Fruit fly (Drosophila melanogaster) whole organism, adult: ENCODE results near the gene CG31922.

Experiments used
- CG11617 ChIP-seq: fragments of 200-800 bp; sonication (Bioruptor generic); optimal IDR thresholded peaks from 2 replicates; lab custom pipeline; 2017; ENCODE audit warnings: mild to moderate bottlenecking, missing biosample characterization, missing genetic modification reagents, missing genetic modification characterization
- CG12768 ChIP-seq: fragments of 200-800 bp; sonication (Bioruptor generic); optimal IDR thresholded peaks from 2 replicates; lab custom pipeline; 2017; ENCODE audit warnings: missing biosample characterization, missing genetic modification characterization, mild to moderate bottlenecking, moderate library complexity, missing genetic modification reagents
- CG14711 ChIP-seq: fragments of 200-800 bp; sonication (Bioruptor generic); optimal IDR thresholded peaks from 2 replicates; lab custom pipeline; 2018; ENCODE audit warnings: missing biosample characterization, mild to moderate bottlenecking, missing genetic modification characterization, moderate library complexity
- CG1620 ChIP-seq: fragments of 200-800 bp; sonication (Bioruptor generic); optimal IDR thresholded peaks from 2 replicates; lab custom pipeline; 2016; ENCODE audit warnings: missing biosample characterization, missing genetic modification characterization
- CG33017 ChIP-seq: fragments of 200-800 bp; sonication (Bioruptor generic); optimal IDR thresholded peaks from 2 replicates; lab custom pipeline; 2018; ENCODE audit warnings: missing biosample characterization, mild to moderate bottlenecking, missing genetic modification characterization, moderate library complexity
- CG5204 ChIP-seq: fragments of 200-800 bp; sonication (Bioruptor generic); optimal IDR thresholded peaks from 2 replicates; lab custom pipeline; 2016; ENCODE audit warnings: missing biosample characterization, missing genetic modification characterization
- CG7045 ChIP-seq: fragments of 200-800 bp; sonication (Bioruptor generic); optimal IDR thresholded peaks from 2 replicates; lab custom pipeline; 2017; ENCODE audit warnings: missing biosample characterization, mild to moderate bottlenecking, missing genetic modification characterization
- CG7101 ChIP-seq: fragments of 200-800 bp; sonication (Bioruptor generic); optimal IDR thresholded peaks from 2 replicates; lab custom pipeline; 2018; ENCODE audit warnings: missing biosample characterization, mild to moderate bottlenecking, missing genetic modification characterization, moderate library complexity
- Clk ChIP-seq: fragments of 200-800 bp; sonication (Bioruptor generic); optimal IDR thresholded peaks from 2 replicates; lab custom pipeline; 2017; ENCODE audit warnings: missing biosample characterization, missing genetic modification characterization
- Crg-1 ChIP-seq: fragments of 200-800 bp; sonication (Bioruptor generic); optimal IDR thresholded peaks from 2 replicates; lab custom pipeline; 2016; ENCODE audit warnings: missing biosample characterization, missing genetic modification characterization
- Hr96 ChIP-seq: fragments of 200-800 bp; sonication (Bioruptor generic); optimal IDR thresholded peaks from 2 replicates; lab custom pipeline; 2016; ENCODE audit warnings: missing biosample characterization, missing genetic modification characterization
- Mnt ChIP-seq: fragments of 200-800 bp; sonication (Bioruptor generic); optimal IDR thresholded peaks from 2 replicates; lab custom pipeline; 2016; ENCODE audit warnings: missing biosample characterization, mild to moderate bottlenecking, missing genetic modification characterization
- bab1 ChIP-seq: fragments of 200-800 bp; sonication (Bioruptor generic); optimal IDR thresholded peaks from 3 replicates; lab custom pipeline; 2019; ENCODE audit warnings: missing biosample characterization, mild to moderate bottlenecking, missing genetic modification characterization, moderate library complexity
- cic ChIP-seq: fragments of 200-800 bp; sonication (Bioruptor generic); optimal IDR thresholded peaks from 2 replicates; lab custom pipeline; 2017; ENCODE audit warnings: missing biosample characterization, mild to moderate bottlenecking, missing genetic modification characterization, moderate library complexity
- cnc ChIP-seq, 2 experiments: fragments of >200 bp; optimal IDR thresholded peaks; 2 replicates each; lab custom pipeline; 2017
- kay ChIP-seq: fragments of 200-800 bp; sonication (Bioruptor generic); peaks from one replicate; lab custom pipeline; 2016; ENCODE audit warnings: missing biosample characterization, missing genetic modification characterization, borderline replicate concordance
- ovo ChIP-seq: fragments of 200-800 bp; sonication (Bioruptor generic); optimal IDR thresholded peaks from 2 replicates; lab custom pipeline; 2016; ENCODE audit warnings: missing biosample characterization, missing genetic modification characterization
- pad ChIP-seq: fragments of 200-800 bp; sonication (Bioruptor generic); optimal IDR thresholded peaks from 3 replicates; lab custom pipeline; 2017; ENCODE audit warnings: missing biosample characterization, missing genetic modification characterization, mild to moderate bottlenecking, moderate library complexity, missing genetic modification reagents
- tj ChIP-seq: fragments of 200-800 bp; sonication (Bioruptor generic); optimal IDR thresholded peaks from 3 replicates; lab custom pipeline; 2017; ENCODE audit warnings: missing biosample characterization, mild to moderate bottlenecking, missing genetic modification characterization, moderate library complexity
- toe ChIP-seq: fragments of 200-800 bp; sonication (Bioruptor generic); optimal IDR thresholded peaks from 2 replicates; lab custom pipeline; 2016; ENCODE audit warnings: missing biosample characterization, missing genetic modification characterization

Gene CG31922

DNA sequence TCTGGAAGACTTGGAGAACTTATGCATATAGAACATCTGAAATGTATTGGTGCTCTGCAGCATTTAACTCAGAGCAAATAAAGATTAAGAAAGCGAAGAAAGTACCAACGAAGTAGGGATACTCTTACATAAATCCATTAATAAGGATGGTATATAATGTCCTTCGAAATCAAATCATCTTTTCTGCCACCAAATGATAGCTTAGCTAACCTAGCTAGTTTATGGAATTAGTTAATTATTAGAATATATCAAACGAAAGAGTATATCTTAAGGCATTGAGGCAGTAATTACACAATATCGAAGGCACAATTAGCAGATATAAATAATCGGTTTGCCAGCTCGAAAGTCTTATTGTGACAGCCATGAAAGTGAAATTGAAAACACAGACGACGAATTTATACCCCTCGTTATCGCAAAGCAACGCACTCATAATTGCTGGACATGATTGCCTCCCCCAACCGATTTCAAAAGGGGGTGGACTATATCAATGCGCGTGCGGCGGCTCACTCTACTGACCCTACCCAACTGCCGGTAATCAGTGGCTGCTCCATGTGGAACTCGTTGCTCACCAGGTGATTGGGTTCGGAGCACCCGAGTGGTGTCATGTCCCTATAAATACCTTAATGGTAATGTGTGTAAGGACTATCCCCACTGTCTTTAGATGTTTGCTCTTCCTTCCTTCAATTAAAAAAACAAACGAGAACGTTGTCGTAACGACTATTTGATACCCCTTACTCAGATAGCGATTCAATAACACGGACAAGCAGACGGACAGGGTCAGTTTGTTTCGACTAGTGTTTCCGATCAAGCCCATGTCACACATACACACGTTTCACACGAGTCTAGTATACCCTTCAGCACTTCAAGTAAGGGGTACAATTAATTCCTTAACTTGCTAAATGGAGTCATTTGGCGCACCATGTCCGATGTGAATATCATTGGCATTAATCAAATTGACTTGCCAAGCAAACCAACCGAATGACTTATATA lies 25.3 kb upstream of the CG31922 start:
- TF ChIP-seq cic (GFP tag; lab: Kevin White, UChicago), result no peak
- peak; percentile 1 for TF ChIP-seq toe (GFP tag; lab: Kevin White, UChicago)

DNA sequence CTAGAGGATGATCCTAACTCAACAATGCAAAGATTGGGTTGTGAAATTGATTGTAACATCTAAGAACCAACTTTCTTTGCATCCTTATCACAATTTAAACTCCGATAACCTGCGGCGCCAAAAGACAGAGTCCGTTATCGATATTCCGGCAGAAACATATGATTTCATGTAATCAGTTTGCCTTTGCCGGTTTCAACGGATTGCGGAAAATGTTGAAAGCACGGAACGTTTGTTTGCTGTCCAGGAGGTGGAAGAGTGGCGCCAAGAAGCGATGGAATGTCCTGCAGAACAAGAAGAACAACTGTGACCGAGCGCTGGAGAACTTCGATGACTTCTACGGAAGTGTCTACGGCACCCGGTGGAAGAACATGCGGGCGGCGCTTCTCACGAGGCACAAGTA lies 22.3 kb upstream of the CG31922 start:
- no peak for TF ChIP-seq Crg-1 (GFP tag; lab: Kevin White, UChicago)
- no peak for TF ChIP-seq CG1620
- no peak for TF ChIP-seq CG7045 (GFP tag; lab: Kevin White, UChicago)
- TF ChIP-seq toe (GFP tag; lab: Kevin White, UChicago), result no peak
- TF ChIP-seq CG5204 (GFP tag; lab: Kevin White, UChicago), result no peak
- TF ChIP-seq bab1 (GFP tag; lab: Kevin White, UChicago), result no peak
- no peak for TF ChIP-seq kay
- TF ChIP-seq CG33017 (tag; lab: Kevin White, UChicago), result no peak
- TF ChIP-seq ovo, result no peak
- TF ChIP-seq cnc (optimal IDR thresholded peaks at IDR 0.05; lab: Kevin White, UChicago), result no peak

- no peak for TF ChIP-seq CG7045 (GFP tag; lab: Kevin White, UChicago)
- TF ChIP-seq Clk (GFP tag; lab: Kevin White, UChicago), result no peak
- TF ChIP-seq CG14711, result peak; percentile 52
- peak; percentile 14 for TF ChIP-seq ovo
- TF ChIP-seq CG5204 (GFP tag; lab: Kevin White, UChicago), result no peak
- TF ChIP-seq CG33017 (tag; lab: Kevin White, UChicago), result peak; percentile 14
- peak; percentile 73 for TF ChIP-seq bab1 (GFP tag; lab: Kevin White, UChicago)
- peak; percentile 36 for TF ChIP-seq CG11617 (GFP tag; lab: Kevin White, UChicago)
- peak; percentile 27 for TF ChIP-seq cic (GFP tag; lab: Kevin White, UChicago)
- no peak for TF ChIP-seq CG12768 (GFP tag; lab: Kevin White, UChicago)
- peak; percentile 40 for TF ChIP-seq CG1620
- peak; percentile 62 for TF ChIP-seq CG7101
- no peak for TF ChIP-seq cnc (optimal IDR thresholded peaks at IDR 0.05; lab: Kevin White, UChicago)
- peak; percentile 47 for TF ChIP-seq Mnt
- peak; percentile 62 for TF ChIP-seq Hr96 (GFP tag; lab: Kevin White, UChicago)
- no peak for TF ChIP-seq toe (GFP tag; lab: Kevin White, UChicago)
- TF ChIP-seq pad, result no peak
- TF ChIP-seq tj (GFP tag; lab: Kevin White, UChicago), result peak; percentile 19
- TF ChIP-seq kay, result no peak
- peak; percentile 48 for TF ChIP-seq Crg-1 (GFP tag; lab: Kevin White, UChicago)
Observed at dm6 chr2L:1150554-1150953, 19.4 kb upstream of the CG31922 start, which contains the start of the genes Tfb4 and Vps29. Tfb4 (minus strand) TSS chr2L:1150677. Vps29 (plus strand) TSS chr2L:1150766.

- TF ChIP-seq CG7101 (no peak), CG7045 (GFP tag; lab: Kevin White, UChicago) (no peak), CG11617 (GFP tag; lab: Kevin White, UChicago) (no peak), Hr96 (GFP tag; lab: Kevin White, UChicago) (no peak), CG5204 (GFP tag; lab: Kevin White, UChicago) (no peak), Clk (GFP tag; lab: Kevin White, UChicago) (no peak), kay (no peak), Mnt (no peak), CG33017 (tag; lab: Kevin White, UChicago) (no peak), ovo (no peak), CG14711 (no peak), cnc (optimal IDR thresholded peaks at IDR 0.05; lab: Kevin White, UChicago) (no peak), CG12768 (GFP tag; lab: Kevin White, UChicago) (no peak), toe (GFP tag; lab: Kevin White, UChicago) (no peak), cic (GFP tag; lab: Kevin White, UChicago) (no peak), bab1 (GFP tag; lab: Kevin White, UChicago) (no peak), Crg-1 (GFP tag; lab: Kevin White, UChicago) (no peak), pad (no peak)
Observed at dm6 chr2L:1152693-1153092, 17.3 kb upstream of the CG31922 start.

dm6 chr2L:1156592-1157249 lies 13.3 kb upstream of the CG31922 start:
- TF ChIP-seq bab1 (GFP tag; lab: Kevin White, UChicago), result no peak
- no peak for TF ChIP-seq tj (GFP tag; lab: Kevin White, UChicago)
- TF ChIP-seq cnc (optimal IDR thresholded peaks at IDR 0.05; lab: Kevin White, UChicago), result no peak
- TF ChIP-seq CG7101, result no peak
- no peak for TF ChIP-seq CG33017 (tag; lab: Kevin White, UChicago)
- TF ChIP-seq CG11617 (GFP tag; lab: Kevin White, UChicago), result no peak
- no peak for TF ChIP-seq Mnt
- no peak for TF ChIP-seq kay
- no peak for TF ChIP-seq Clk (GFP tag; lab: Kevin White, UChicago)
- no peak for TF ChIP-seq pad
- TF ChIP-seq CG14711, result no peak
- no peak for TF ChIP-seq Hr96 (GFP tag; lab: Kevin White, UChicago)
- TF ChIP-seq CG5204 (GFP tag; lab: Kevin White, UChicago), result no peak
- TF ChIP-seq ovo, result no peak
- TF ChIP-seq CG7045 (GFP tag; lab: Kevin White, UChicago), result no peak
- no peak for TF ChIP-seq toe (GFP tag; lab: Kevin White, UChicago)
- no peak for TF ChIP-seq CG1620
- no peak for TF ChIP-seq cic (GFP tag; lab: Kevin White, UChicago)
- TF ChIP-seq Crg-1 (GFP tag; lab: Kevin White, UChicago), result no peak
